Fruit fly (Drosophila melanogaster) whole organism, embryonic: ENCODE data around the gene CG8668.

ENCODE experiments used
- Adf1 ChIP-seq: fragments of 200-800 bp; sonication (Bioruptor generic); IDR thresholded peaks from 2 replicates; pipeline ENCODE4 v1.3.6; 2022; ENCODE audit warnings: missing biosample characterization, missing genetic modification characterization
- Bgb ChIP-seq: fragments of 200-800 bp; sonication (Bioruptor generic); IDR thresholded peaks from 2 replicates; pipeline ENCODE4 v1.3.6; 2022; ENCODE audit warnings: missing biosample characterization, missing genetic modification characterization; ENCODE audit not compliant: partially characterized antibody
- CG13287 ChIP-seq: fragments of 200-800 bp; sonication (Bioruptor generic); IDR thresholded peaks from 2 replicates; pipeline ENCODE4 v1.3.6; 2022; ENCODE audit warnings: missing biosample characterization, missing genetic modification characterization; ENCODE audit not compliant: partially characterized antibody
- CG15514 ChIP-seq: fragments of 200-800 bp; sonication (Bioruptor generic); optimal IDR thresholded peaks from 3 replicates; lab custom pipeline; 2017; ENCODE audit warnings: missing biosample characterization, missing genetic modification characterization, mild to moderate bottlenecking, moderate library complexity, missing genetic modification reagents
- CG1647 ChIP-seq: fragments of 200-800 bp; sonication (Bioruptor generic); optimal IDR thresholded peaks from 3 replicates; lab custom pipeline; 2016; ENCODE audit warnings: missing biosample characterization, missing genetic modification characterization
- CG16813 ChIP-seq: fragments of 200-800 bp; sonication (Bioruptor generic); IDR thresholded peaks from 3 replicates; pipeline ENCODE4 v1.3.6; 2022; ENCODE audit warnings: missing biosample characterization, missing genetic modification characterization; ENCODE audit not compliant: partially characterized antibody
- CG17186 ChIP-seq: fragments of 200-800 bp; sonication (Bioruptor generic); optimal IDR thresholded peaks from 3 replicates; lab custom pipeline; 2017; ENCODE audit warnings: missing biosample characterization, missing genetic modification reagents, missing genetic modification characterization
- CG2678 ChIP-seq: fragments of 200-800 bp; sonication (Bioruptor generic); optimal IDR thresholded peaks from 3 replicates; lab custom pipeline; 2019; ENCODE audit warnings: missing biosample characterization, mild to moderate bottlenecking, missing genetic modification characterization, moderate library complexity
- CG3281 ChIP-seq: fragments of 200-800 bp; sonication (Bioruptor generic); optimal IDR thresholded peaks from 3 replicates; lab custom pipeline; 2017; ENCODE audit warnings: missing biosample characterization, mild to moderate bottlenecking, missing genetic modification characterization
- CG34376 ChIP-seq: fragments of 200-800 bp; sonication (Bioruptor generic); optimal IDR thresholded peaks from 2 replicates; lab custom pipeline; 2018; ENCODE audit warnings: missing biosample characterization, mild to moderate bottlenecking, missing genetic modification characterization
- CG6854 ChIP-seq: fragments of 200-800 bp; sonication (Bioruptor generic); optimal IDR thresholded peaks from 3 replicates; lab custom pipeline; 2017; ENCODE audit warnings: missing biosample characterization, mild to moderate bottlenecking, missing genetic modification characterization
- CG8290 ChIP-seq, 3 experiments: fragments of 200-800 bp; sonication (Bioruptor generic); optimal IDR thresholded peaks; 2 replicates each; lab custom pipeline; 2016 to 2019; ENCODE audit warnings: missing biosample characterization in 3 of 3, missing genetic modification characterization in 3 of 3, mild to moderate bottlenecking in 2 of 3, moderate library complexity in 1 of 3
- CG9727 ChIP-seq: fragments of 200-800 bp; sonication (Bioruptor generic); optimal IDR thresholded peaks from 3 replicates; lab custom pipeline; 2017; ENCODE audit warnings: missing biosample characterization, mild to moderate bottlenecking, missing genetic modification characterization
- CrebB ChIP-seq: fragments of 200-800 bp; sonication (Bioruptor generic); optimal IDR thresholded peaks from 3 replicates; lab custom pipeline; 2018; ENCODE audit warnings: missing biosample characterization, mild to moderate bottlenecking, missing genetic modification characterization
- D ChIP-seq, 2 experiments: fragments of 200-800 bp in 1 of 2; fragments of >200 bp in 1 of 2; sonication (Bioruptor generic) in 1 of 2; optimal IDR thresholded peaks; 2 replicates in 1 of 2; 3 replicates in 1 of 2; lab custom pipeline; 2017; ENCODE audit warnings: mild to moderate bottlenecking in 1 of 2, missing biosample characterization in 1 of 2, missing genetic modification characterization in 1 of 2, missing genetic modification reagents in 1 of 2
- Dbx ChIP-seq: fragments of 200-800 bp; sonication (Bioruptor generic); IDR thresholded peaks from 3 replicates; pipeline ENCODE4 v1.3.6; 2022; ENCODE audit warnings: missing biosample characterization, missing genetic modification characterization
- Drgx ChIP-seq: fragments of 200-800 bp; sonication (Bioruptor generic); IDR thresholded peaks from 2 replicates; pipeline ENCODE4 v1.3.6; 2022; ENCODE audit warnings: missing biosample characterization, missing genetic modification characterization
- Fer1 ChIP-seq: fragments of 200-800 bp; sonication (Bioruptor generic); optimal IDR thresholded peaks from 2 replicates; lab custom pipeline; 2017; ENCODE audit warnings: missing biosample characterization, mild to moderate bottlenecking, missing genetic modification characterization
- Fer2 ChIP-seq: fragments of 200-800 bp; sonication (Bioruptor generic); optimal IDR thresholded peaks from 2 replicates; lab custom pipeline; 2018; ENCODE audit warnings: missing biosample characterization, mild to moderate bottlenecking, missing genetic modification characterization, moderate library complexity
- GATAe ChIP-seq: fragments of 200-800 bp; sonication (Bioruptor generic); conservative IDR thresholded peaks from 2 replicates; pipeline ENCODE4 v1.3.6; 2022; ENCODE audit warnings: missing biosample characterization, missing genetic modification characterization
- Hr39 ChIP-seq: fragments of >200 bp; optimal IDR thresholded peaks from 2 replicates; lab custom pipeline; 2017
- Hsf ChIP-seq: fragments of 200-800 bp; sonication (Bioruptor generic); optimal IDR thresholded peaks from 3 replicates; lab custom pipeline; 2016; ENCODE audit warnings: missing biosample characterization, missing genetic modification characterization
- Jarid2 ChIP-seq: fragments of 200-800 bp; sonication (Bioruptor generic); optimal IDR thresholded peaks from 3 replicates; lab custom pipeline; 2017; ENCODE audit warnings: mild to moderate bottlenecking, missing biosample characterization, missing genetic modification reagents, missing genetic modification characterization
- Lhr ChIP-seq: fragments of 200-800 bp; sonication (Bioruptor generic); optimal IDR thresholded peaks from 3 replicates; lab custom pipeline; 2017; ENCODE audit warnings: mild to moderate bottlenecking, missing biosample characterization, missing genetic modification reagents, missing genetic modification characterization
- NK7.1 ChIP-seq: fragments of 200-800 bp; sonication (Bioruptor generic); optimal IDR thresholded peaks from 3 replicates; lab custom pipeline; 2016; ENCODE audit warnings: missing biosample characterization, missing genetic modification characterization
- Spps ChIP-seq: fragments of 200-800 bp; sonication (Bioruptor generic); optimal IDR thresholded peaks from 2 replicates; lab custom pipeline; 2018; ENCODE audit warnings: missing biosample characterization, mild to moderate bottlenecking, missing genetic modification characterization
- Taf1 ChIP-seq: fragments of 200-800 bp; sonication (Bioruptor generic); IDR thresholded peaks from 2 replicates; pipeline ENCODE4 v1.3.6; 2022; ENCODE audit warnings: missing biosample characterization, missing genetic modification characterization
- ash1 ChIP-seq: fragments of 200-800 bp; sonication (Bioruptor generic); optimal IDR thresholded peaks from 2 replicates; lab custom pipeline; 2018; ENCODE audit warnings: missing biosample characterization, mild to moderate bottlenecking, missing genetic modification characterization
- caup ChIP-seq: fragments of 200-800 bp; sonication (Bioruptor generic); optimal IDR thresholded peaks from 3 replicates; lab custom pipeline; 2017; ENCODE audit warnings: missing biosample characterization, mild to moderate bottlenecking, missing genetic modification characterization, moderate library complexity; ENCODE audit not compliant: severe bottlenecking
- chinmo ChIP-seq: fragments of 200-800 bp; sonication (Bioruptor generic); IDR thresholded peaks from 4 replicates; pipeline ENCODE4 v1.3.6; 2022; ENCODE audit warnings: missing biosample characterization, missing genetic modification characterization; ENCODE audit not compliant: partially characterized antibody
- chm ChIP-seq: fragments of 200-800 bp; sonication (Bioruptor generic); IDR thresholded peaks from 2 replicates; pipeline ENCODE4 v1.3.6; 2022; ENCODE audit warnings: missing biosample characterization, missing genetic modification characterization
- danr ChIP-seq: fragments of 200-800 bp; sonication (Bioruptor generic); IDR thresholded peaks from 2 replicates; pipeline ENCODE4 v1.3.6; 2022; ENCODE audit warnings: missing biosample characterization, missing genetic modification characterization
- dati ChIP-seq: fragments of 200-800 bp; sonication (Bioruptor generic); IDR thresholded peaks from 2 replicates; pipeline ENCODE4 v1.3.6; 2022; ENCODE audit warnings: missing biosample characterization, missing genetic modification characterization
- dysf ChIP-seq: fragments of 200-800 bp; sonication (Bioruptor generic); IDR thresholded peaks from 3 replicates; pipeline ENCODE4 v1.3.6; 2022; ENCODE audit warnings: missing biosample characterization, missing genetic modification characterization
- fd96Cb ChIP-seq: fragments of 200-800 bp; sonication (Bioruptor generic); optimal IDR thresholded peaks from 2 replicates; lab custom pipeline; 2018; ENCODE audit warnings: missing biosample characterization, mild to moderate bottlenecking, missing genetic modification characterization, moderate library complexity
- ftz-f1 ChIP-seq: fragments of 200-800 bp; sonication (Bioruptor generic); optimal IDR thresholded peaks from 2 replicates; lab custom pipeline; 2016; ENCODE audit warnings: missing biosample characterization, missing genetic modification characterization
- grn ChIP-seq: fragments of 200-800 bp; sonication (Bioruptor generic); optimal IDR thresholded peaks from 3 replicates; lab custom pipeline; 2017; ENCODE audit warnings: missing biosample characterization, missing genetic modification characterization
- nau ChIP-seq: fragments of 200-800 bp; sonication (Bioruptor generic); optimal IDR thresholded peaks from 3 replicates; lab custom pipeline; 2017; ENCODE audit warnings: missing biosample characterization, mild to moderate bottlenecking, missing genetic modification characterization, missing genetic modification reagents
- prd ChIP-seq, 3 experiments: fragments of >200 bp in 2 of 3; fragments of 200-800 bp in 1 of 3; sonication (Bioruptor generic) in 1 of 3; optimal IDR thresholded peaks in 2 of 3; IDR thresholded peaks in 1 of 3; 2 replicates in 2 of 3; 3 replicates in 1 of 3; pipeline versions ENCODE4 v1.3.6 to Lab custom; 2017 to 2022; ENCODE audit warnings: missing biosample characterization in 1 of 3, missing genetic modification characterization in 1 of 3
- rib ChIP-seq: fragments of 200-800 bp; sonication (Bioruptor generic); IDR thresholded peaks from 2 replicates; pipeline ENCODE4 v1.3.6; 2022; ENCODE audit warnings: missing biosample characterization, missing genetic modification characterization
- sens ChIP-seq: fragments of 200-800 bp; sonication (Bioruptor generic); peaks from one replicate; lab custom pipeline; 2016; ENCODE audit warnings: missing biosample characterization, missing genetic modification characterization
- sens-2 ChIP-seq: fragments of 200-800 bp; sonication (Bioruptor generic); IDR thresholded peaks from 2 replicates; pipeline ENCODE4 v1.3.6; 2022; ENCODE audit warnings: missing biosample characterization, missing genetic modification characterization
- vvl ChIP-seq: fragments of 200-800 bp; sonication (Bioruptor generic); IDR thresholded peaks from 2 replicates; pipeline ENCODE4 v1.3.6; 2022; ENCODE audit warnings: missing biosample characterization, missing genetic modification characterization
- wor ChIP-seq: fragments of 200-800 bp; sonication (Bioruptor generic); IDR thresholded peaks from 2 replicates; pipeline ENCODE4 v1.3.6; 2022; ENCODE audit warnings: missing biosample characterization, missing genetic modification characterization
- yki ChIP-seq: fragments of >200 bp; optimal IDR thresholded peaks from 3 replicates; lab custom pipeline; 2018
- z ChIP-seq: fragments of 200-800 bp; sonication (Bioruptor generic); IDR thresholded peaks from 3 replicates; pipeline ENCODE4 v1.3.6; 2022; ENCODE audit warnings: missing biosample characterization, missing genetic modification characterization

The CG8668 gene

DNA sequence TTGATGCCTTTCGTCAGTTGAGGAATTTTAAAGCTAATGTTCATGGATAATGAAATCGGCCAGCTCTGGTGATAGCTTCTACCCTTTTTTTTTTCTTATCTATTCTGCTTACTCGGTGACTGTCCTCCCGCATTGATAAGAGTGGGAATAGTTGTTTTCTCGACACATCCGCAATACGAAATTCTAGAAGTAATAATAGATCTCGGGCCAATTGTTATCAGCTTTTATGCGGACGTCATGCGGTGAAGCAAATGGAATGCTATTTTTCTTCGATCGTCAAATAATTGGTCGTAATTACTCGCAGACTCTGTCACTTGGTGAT, 39.4 kb upstream of the CG8668 start (continued):
- TF ChIP-seq CrebB (no peak), yki (lab: Kevin White, UChicago) (no peak), sens (GFP tag; lab: Kevin White, UChicago) (no peak), danr (GFP tag; lab: Robert Waterston, UW) (no peak), NK7.1 (no peak)

dm6 chr2L:8088025-8088789, 38.6 kb upstream of the CG8668 start:
- TF ChIP-seq CG9727 (GFP tag; lab: Kevin White, UChicago) (peak; percentile 18), rib (GFP tag; lab: Robert Waterston, UW) (peak; percentile 56; the same call in 1 of the 2 replicates), CG15514 (GFP tag; lab: Kevin White, UChicago) (no peak), sens-2 (0 out of 2 replicates have a peak, but pooled peaks have one; percentile 30), Taf1 (GFP tag; lab: Robert Waterston, UW) (no peak), Dbx (GFP tag; lab: Robert Waterston, UW) (peak; percentile 26; the same call in 1 of the 3 replicates), caup (GFP tag; lab: Kevin White, UChicago) (no peak), Bgb (GFP tag; lab: Robert Waterston, UW) (peak; percentile 26; the same call in 1 of the 2 replicates), Jarid2 (GFP tag; lab: Kevin White, UChicago) (peak; percentile 72), Fer2 (tag; lab: Kevin White, UChicago) (no peak), D (optimal IDR thresholded peaks at IDR 0.05; lab: Kevin White, UChicago) (peak; percentile 94), D (GFP tag; optimal IDR thresholded peaks at IDR 0.05; lab: Kevin White, UChicago) (no peak), chm (GFP tag; lab: Robert Waterston, UW) (peak; percentile 68; the same call in 1 of the 2 replicates), grn (GFP tag; lab: Kevin White, UChicago) (peak; percentile 42), Lhr (GFP tag; lab: Kevin White, UChicago) (no peak), ftz-f1 (GFP tag; lab: Kevin White, UChicago) (peak; percentile 47), CG8290 (GFP tag; optimal IDR thresholded peaks at IDR 0.05; lab: Kevin White, UChicago) (no peak), CG8290 (tag; optimal IDR thresholded peaks at IDR 0.05; lab: Kevin White, UChicago) (peak in 1 of 2 experiments; percentile 52), fd96Cb (tag; lab: Kevin White, UChicago) (no peak), z (GFP tag; lab: Robert Waterston, UW) (0 out of 3 replicates have a peak, but pooled peaks have one; percentile 26), prd (optimal IDR thresholded peaks at IDR 0.05; lab: Kevin White, UChicago) (no peak), prd (GFP tag; IDR thresholded peaks at IDR 0.05; lab: Robert Waterston, UW) (peak; percentile 36; the same call in 1 of the 3 replicates), Adf1 (peak; percentile 91), chinmo (0 out of 4 replicates have a peak, but pooled peaks have one; percentile 64), nau (GFP tag; lab: Kevin White, UChicago) (no peak), vvl (GFP tag; lab: Robert Waterston, UW) (peak; percentile 9; the same call in 1 of the 2 replicates), ash1 (peak; percentile 29), CG3281 (GFP tag; lab: Kevin White, UChicago) (peak; percentile 26), dati (GFP tag; lab: Robert Waterston, UW) (no peak), dysf (GFP tag; lab: Robert Waterston, UW) (0 out of 3 replicates have a peak, but pooled peaks have one; percentile 23), CG1647 (GFP tag; lab: Kevin White, UChicago) (no peak), Drgx (GFP tag; lab: Robert Waterston, UW) (0 out of 2 replicates have a peak, but pooled peaks have one; percentile 11), Fer1 (peak; percentile 26), GATAe (GFP tag; lab: Robert Waterston, UW) (peak; percentile 78), CG34376 (GFP tag; lab: Kevin White, UChicago) (peak; percentile 61), CG2678 (tag; lab: Kevin White, UChicago) (peak; percentile 17), Hr39 (no peak), CG13287 (GFP tag; lab: Robert Waterston, UW) (peak; percentile 45), Hsf (GFP tag; lab: Kevin White, UChicago) (no peak), wor (GFP tag; lab: Robert Waterston, UW) (no peak), Spps (tag; lab: Kevin White, UChicago) (no peak), CG16813 (0 out of 3 replicates have a peak, but pooled peaks have one; percentile 26), CG6854 (GFP tag; lab: Kevin White, UChicago) (peak; percentile 27), CG17186 (GFP tag; lab: Kevin White, UChicago) (no peak)
